Fruit fly (Drosophila melanogaster) whole organism: ENCODE results near the gene CG9986.

ENCODE experiments used
- CG8478 ChIP-seq: fragments of >200 bp; optimal IDR thresholded peaks from 2 replicates; lab custom pipeline; 2018; ENCODE audit warnings: inconsistent platforms
- EcR ChIP-seq, 2 experiments: fragments of >200 bp; optimal IDR thresholded peaks; 2 replicates each; lab custom pipeline; 2017; ENCODE audit warnings: missing biosample characterization in 2 of 2, missing genetic modification characterization in 2 of 2, missing genetic modification reagents in 2 of 2

DNA sequence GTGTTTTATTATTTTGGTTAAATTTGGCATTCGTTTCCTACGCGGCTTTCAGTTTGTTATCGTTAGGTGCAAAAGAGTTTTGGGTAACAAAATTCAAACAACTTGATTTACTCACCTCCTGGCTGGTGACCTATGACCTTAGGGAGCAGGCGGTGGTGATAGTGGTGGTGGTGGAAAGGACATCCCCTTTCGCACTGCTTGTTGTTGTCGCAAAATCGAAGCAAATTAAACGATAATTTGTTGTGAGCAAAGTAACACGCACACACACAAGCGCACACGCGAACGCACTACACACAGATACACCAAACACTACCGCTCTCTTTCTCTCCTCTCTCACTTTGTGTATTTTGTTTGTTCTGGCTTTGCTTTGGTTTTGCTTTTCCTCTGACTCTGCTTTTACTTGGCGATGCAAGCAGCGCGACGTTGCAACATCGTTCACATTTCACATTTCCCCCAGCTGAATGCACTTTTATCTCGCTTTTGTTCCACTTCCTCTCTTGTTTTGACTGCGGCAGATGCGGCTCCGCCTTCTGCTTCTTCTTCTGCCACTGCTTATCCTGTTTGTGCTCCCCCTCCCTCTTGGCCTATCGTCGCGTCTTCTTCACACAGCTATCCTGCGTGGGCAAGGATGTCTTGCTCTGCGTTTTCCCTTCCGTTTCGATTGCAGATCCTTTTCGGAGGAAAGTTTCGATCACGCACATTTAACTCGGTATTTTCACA lies 28.5 kb downstream of the CG9986 start:
- no peak for TF ChIP-seq EcR (GFP tag; optimal IDR thresholded peaks at IDR 0.05; lab: Kevin White, UChicago)
- no peak for TF ChIP-seq CG8478
